Worm (Caenorhabditis elegans) whole organism, L1 larva: ENCODE results near the gene M163.1.
A peak's percentile ranks its signal among the peaks of the same experiment; 100 is the strongest.

ENCODE experiments used
- C04F5.9 ChIP-seq: sonication (generic microtip); optimal IDR thresholded peaks from 2 replicates; lab custom pipeline; 2016; ENCODE audit warnings: missing genetic modification characterization, missing compliant biosample characterization
- C16A3.4 ChIP-seq: fragments of 150-350 bp; optimal IDR thresholded peaks from 2 replicates; lab custom pipeline; 2014; ENCODE audit warnings: missing biosample characterization, missing genetic modification characterization
- Y116A8C.19 ChIP-seq: sonication (generic microtip); optimal IDR thresholded peaks from 2 replicates; lab custom pipeline; 2016; ENCODE audit warnings: missing compliant biosample characterization, missing genetic modification characterization, borderline replicate concordance
- ceh-63 ChIP-seq: fragments of 200-800 bp; sonication (Bioruptor generic); optimal IDR thresholded peaks from 2 replicates; lab custom pipeline; 2018; ENCODE audit warnings: mild to moderate bottlenecking, missing genetic modification characterization, missing compliant biosample characterization
- ceh-8 ChIP-seq: fragments of 200-800 bp; sonication (Bioruptor generic); optimal IDR thresholded peaks from 2 replicates; lab custom pipeline; 2018; ENCODE audit warnings: mild to moderate bottlenecking, missing genetic modification characterization, moderate library complexity, missing compliant biosample characterization
- ceh-82 ChIP-seq, 3 experiments: fragments of 150-350 bp in 1 of 3; sonication (generic microtip) in 2 of 3; optimal IDR thresholded peaks; 2 replicates each; lab custom pipeline; 2014 to 2017; ENCODE audit warnings: missing biosample characterization in 3 of 3, missing genetic modification characterization in 3 of 3
- ceh-88 ChIP-seq: fragments of 200-800 bp; sonication (Bioruptor generic); IDR thresholded peaks from 2 replicates; pipeline ENCODE4 v1.3.6; 2022; ENCODE audit warnings: missing genetic modification characterization, missing compliant biosample characterization
- ces-1 ChIP-seq: fragments of 150-350 bp; optimal IDR thresholded peaks from 2 replicates; lab custom pipeline; 2014; ENCODE audit warnings: missing biosample characterization, missing genetic modification reagents, missing genetic modification characterization
- efl-3 ChIP-seq: fragments of 200-800 bp; sonication (Bioruptor generic); optimal IDR thresholded peaks from 2 replicates; lab custom pipeline; 2018; ENCODE audit warnings: mild to moderate bottlenecking, missing genetic modification characterization, missing compliant biosample characterization
- elt-3 ChIP-seq, 6 experiments: fragments of 150-350 bp in 1 of 6; sonication (generic microtip); optimal IDR thresholded peaks; 2 replicates each; lab custom pipeline; 2017 to 2018; ENCODE audit warnings: missing biosample characterization in 6 of 6, missing genetic modification characterization in 6 of 6, inconsistent platforms in 1 of 6
- fkh-10 ChIP-seq: sonication (generic microtip); optimal IDR thresholded peaks from 2 replicates; lab custom pipeline; 2017; ENCODE audit warnings: missing biosample characterization, missing genetic modification reagents, missing genetic modification characterization
- fkh-4 ChIP-seq: sonication (generic microtip); optimal IDR thresholded peaks from 2 replicates; lab custom pipeline; 2016; ENCODE audit warnings: missing compliant biosample characterization, missing genetic modification characterization, borderline replicate concordance
- fkh-8 ChIP-seq: sonication (generic microtip); optimal IDR thresholded peaks from 2 replicates; lab custom pipeline; 2016; ENCODE audit warnings: mild to moderate bottlenecking, missing genetic modification characterization, missing compliant biosample characterization
- hlh-17 ChIP-seq: fragments of 200-800 bp; sonication (Bioruptor generic); optimal IDR thresholded peaks from 2 replicates; lab custom pipeline; 2018; ENCODE audit warnings: missing genetic modification characterization, mild to moderate bottlenecking, missing compliant biosample characterization, moderate library complexity, borderline replicate concordance
- irx-1 ChIP-seq: sonication (generic microtip); optimal IDR thresholded peaks from 2 replicates; lab custom pipeline; 2016; ENCODE audit warnings: missing genetic modification characterization, missing compliant biosample characterization
- isw-1 ChIP-seq: fragments of 200-800 bp; sonication (Bioruptor generic); IDR thresholded peaks from 2 replicates; pipeline ENCODE4 v1.3.6; 2022; ENCODE audit warnings: missing genetic modification characterization, missing compliant biosample characterization
- jun-1 ChIP-seq: fragments of 150-350 bp; optimal IDR thresholded peaks from 2 replicates; lab custom pipeline; 2014; ENCODE audit warnings: missing biosample characterization, missing genetic modification reagents, missing genetic modification characterization
- lin-13 ChIP-seq: fragments of 150-350 bp; optimal IDR thresholded peaks from 2 replicates; lab custom pipeline; 2014; ENCODE audit warnings: missing biosample characterization, missing genetic modification reagents, missing genetic modification characterization
- lin-14 ChIP-seq: fragments of 200-800 bp; sonication (Bioruptor generic); optimal IDR thresholded peaks from 2 replicates; lab custom pipeline; 2018; ENCODE audit warnings: mild to moderate bottlenecking, missing genetic modification characterization, moderate library complexity, missing compliant biosample characterization
- lin-15B ChIP-seq: fragments of 150-350 bp; sonication (generic microtip); optimal IDR thresholded peaks from 3 replicates; lab custom pipeline; 2014; ENCODE audit warnings: missing biosample characterization, missing genetic modification characterization
- lir-3 ChIP-seq: sonication (generic microtip); optimal IDR thresholded peaks from 2 replicates; lab custom pipeline; 2016; ENCODE audit warnings: mild to moderate bottlenecking, missing genetic modification characterization, moderate library complexity, missing compliant biosample characterization; ENCODE audit not compliant: poor library complexity
- lsy-2 ChIP-seq, 2 experiments: fragments of 150-350 bp; optimal IDR thresholded peaks; 2 replicates each; lab custom pipeline; 2014; ENCODE audit warnings: missing biosample characterization in 2 of 2, missing genetic modification characterization in 2 of 2
- nhr-11 ChIP-seq: fragments of 150-350 bp; optimal IDR thresholded peaks from 2 replicates; lab custom pipeline; 2014; ENCODE audit warnings: missing biosample characterization, missing genetic modification characterization
- nhr-19 ChIP-seq: fragments of 200-800 bp; sonication (Bioruptor generic); conservative IDR thresholded peaks from 2 replicates; pipeline ENCODE4 v1.3.6; 2022; ENCODE audit warnings: missing genetic modification characterization, missing compliant biosample characterization
- nhr-20 ChIP-seq: sonication (generic microtip); optimal IDR thresholded peaks from 2 replicates; lab custom pipeline; 2016; ENCODE audit warnings: mild to moderate bottlenecking, missing genetic modification characterization, missing compliant biosample characterization
- nhr-237 ChIP-seq: fragments of 150-350 bp; optimal IDR thresholded peaks from 2 replicates; lab custom pipeline; 2014; ENCODE audit warnings: missing biosample characterization, missing genetic modification characterization
- nhr-28 ChIP-seq: fragments of 150-350 bp; optimal IDR thresholded peaks from 2 replicates; lab custom pipeline; 2014; ENCODE audit warnings: missing biosample characterization, missing genetic modification characterization
- nhr-47 ChIP-seq: sonication (generic microtip); optimal IDR thresholded peaks from 2 replicates; lab custom pipeline; 2016; ENCODE audit warnings: mild to moderate bottlenecking, missing genetic modification characterization, moderate library complexity, missing compliant biosample characterization
- nhr-85 ChIP-seq: sonication (generic microtip); peaks from one replicate; lab custom pipeline; 2016; ENCODE audit warnings: missing genetic modification characterization, inconsistent platforms, missing compliant biosample characterization
- pag-3 ChIP-seq: sonication (generic microtip); optimal IDR thresholded peaks from 2 replicates; lab custom pipeline; 2017; ENCODE audit warnings: missing genetic modification characterization, mild to moderate bottlenecking, missing compliant biosample characterization, antibody characterized with exemption, borderline replicate concordance; ENCODE audit not compliant: insufficient read depth
- pax-3 ChIP-seq: fragments of 200-800 bp; sonication (Bioruptor generic); optimal IDR thresholded peaks from 2 replicates; lab custom pipeline; 2018; ENCODE audit warnings: mild to moderate bottlenecking, missing genetic modification characterization, moderate library complexity, missing compliant biosample characterization
- skn-1 ChIP-seq: fragments of 150-350 bp; optimal IDR thresholded peaks from 2 replicates; lab custom pipeline; 2014; ENCODE audit warnings: missing biosample characterization, missing genetic modification characterization
- snpc-4 ChIP-seq: fragments of 150-350 bp; optimal IDR thresholded peaks from 2 replicates; lab custom pipeline; 2014; ENCODE audit warnings: missing biosample characterization, missing genetic modification characterization
- snu-23 ChIP-seq: sonication (generic microtip); optimal IDR thresholded peaks from 2 replicates; lab custom pipeline; 2016; ENCODE audit warnings: missing genetic modification characterization, missing compliant biosample characterization
- sptf-1 ChIP-seq: fragments of 150-350 bp; optimal IDR thresholded peaks from 2 replicates; lab custom pipeline; 2014; ENCODE audit warnings: missing biosample characterization, missing genetic modification characterization
- sup-37 ChIP-seq: fragments of 200-800 bp; sonication (Bioruptor generic); optimal IDR thresholded peaks from 2 replicates; lab custom pipeline; 2018; ENCODE audit warnings: mild to moderate bottlenecking, missing genetic modification characterization, missing compliant biosample characterization
- swsn-7 ChIP-seq: sonication (generic microtip); optimal IDR thresholded peaks from 2 replicates; lab custom pipeline; 2016; ENCODE audit warnings: missing genetic modification characterization, missing compliant biosample characterization
- tbx-2 ChIP-seq: sonication (generic microtip); optimal IDR thresholded peaks from 2 replicates; lab custom pipeline; 2016; ENCODE audit warnings: missing genetic modification characterization, missing compliant biosample characterization
- tlp-1 ChIP-seq: fragments of 150-350 bp; optimal IDR thresholded peaks from 2 replicates; lab custom pipeline; 2014; ENCODE audit warnings: missing biosample characterization, missing genetic modification characterization
- unc-30 ChIP-seq: sonication (generic microtip); optimal IDR thresholded peaks from 2 replicates; lab custom pipeline; 2017; ENCODE audit warnings: missing biosample characterization, missing genetic modification characterization
- unc-62 ChIP-seq: fragments of 150-350 bp; optimal IDR thresholded peaks from 2 replicates; lab custom pipeline; 2014; ENCODE audit warnings: missing biosample characterization, missing genetic modification reagents, missing genetic modification characterization
- xbp-1 ChIP-seq: sonication (generic microtip); optimal IDR thresholded peaks from 2 replicates; lab custom pipeline; 2016; ENCODE audit warnings: missing genetic modification characterization, missing compliant biosample characterization
- zag-1 ChIP-seq: fragments of 150-350 bp; optimal IDR thresholded peaks from 2 replicates; lab custom pipeline; 2014; ENCODE audit warnings: missing biosample characterization, missing genetic modification characterization
- zip-4 ChIP-seq: fragments of 200-800 bp; sonication (Bioruptor generic); optimal IDR thresholded peaks from 2 replicates; lab custom pipeline; 2018; ENCODE audit warnings: mild to moderate bottlenecking, missing genetic modification characterization, moderate library complexity, missing compliant biosample characterization
- ztf-11 ChIP-seq, 2 experiments: sonication (generic microtip); optimal IDR thresholded peaks; 2 replicates each; lab custom pipeline; 2016 to 2017; ENCODE audit warnings: missing genetic modification characterization in 2 of 2, missing biosample characterization in 1 of 2, missing compliant biosample characterization in 1 of 2

The M163.1 gene

ce11 chrX:14513462-14513861, 9.8 kb upstream of the M163.1 start (continued):
- TF ChIP-seq nhr-19 (GFP tag; lab: Robert Waterston, UW) (0 out of 2 replicates have a peak, but pooled peaks have one; percentile 7), ceh-88 (GFP tag; lab: Robert Waterston, UW) (no peak), fkh-8 (no peak), snpc-4 (peak; percentile 18), ceh-63 (GFP tag; lab: Kevin White, UChicago) (no peak), C04F5.9 (tag; lab: Kevin White, UChicago) (no peak), sptf-1 (no peak), elt-3 (tag; optimal IDR thresholded peaks at IDR 0.05; lab: Kevin White, UChicago) (no peak), swsn-7 (peak; percentile 48), ceh-8 (GFP tag; lab: Kevin White, UChicago) (peak; percentile 47), fkh-4 (tag; lab: Kevin White, UChicago) (no peak), xbp-1 (tag; lab: Kevin White, UChicago) (peak; percentile 51), lin-15B (tag; lab: Kevin White, UChicago) (no peak), efl-3 (no peak), ces-1 (GFP tag; lab: Kevin White, UChicago) (no peak), irx-1 (tag; lab: Kevin White, UChicago) (peak; percentile 16), zag-1 (no peak)
- TF ChIP-seq, all 84 proteins: peak for 24

- no peak for TF ChIP-seq ztf-11 (tag; optimal IDR thresholded peaks at IDR 0.05; lab: Kevin White, UChicago)
- TF ChIP-seq pag-3 (tag; lab: Kevin White, UChicago), result no peak
Observed at ce11 chrX:14512817-14513216, 9.2 kb upstream of the M163.1 start, which contains the start of gene fbxa-141. TSS of gene fbxa-141 (minus strand) at chrX:14512917.

ce11 chrX:14510358-14510757, 6.7 kb upstream of the M163.1 start:
- TF ChIP-seq skn-1 (tag; lab: Kevin White, UChicago) (peak; percentile 47), Y116A8C.19 (tag; lab: Kevin White, UChicago) (no peak), nhr-20 (tag; lab: Kevin White, UChicago) (no peak), lsy-2 (tag; optimal IDR thresholded peaks at IDR 0.05; lab: Kevin White, UChicago) (peak in 1 of 2 experiments; percentile 1), tlp-1 (tag; lab: Kevin White, UChicago) (no peak), fkh-10 (GFP tag; lab: Kevin White, UChicago) (no peak), hlh-17 (no peak), lir-3 (tag; lab: Kevin White, UChicago) (no peak), nhr-47 (tag; lab: Kevin White, UChicago) (no peak), unc-30 (tag; lab: Kevin White, UChicago) (no peak), lin-13 (GFP tag; lab: Kevin White, UChicago) (no peak)

- TF ChIP-seq irx-1 (tag; lab: Kevin White, UChicago) (peak; percentile 48), fkh-10 (GFP tag; lab: Kevin White, UChicago) (no peak), jun-1 (no peak), sup-37 (GFP tag; lab: Kevin White, UChicago) (no peak), zag-1 (no peak), skn-1 (tag; lab: Kevin White, UChicago) (no peak), unc-62 (GFP tag; lab: Kevin White, UChicago) (no peak), swsn-7 (peak; percentile 12), tbx-2 (tag; lab: Kevin White, UChicago) (peak; percentile 58), elt-3 (tag; optimal IDR thresholded peaks at IDR 0.05; lab: Kevin White, UChicago) (peak in 5 of 6 experiments; percentile 61 to 85 (median 73)), zip-4 (no peak), nhr-237 (tag; lab: Kevin White, UChicago) (no peak), ceh-82 (tag; optimal IDR thresholded peaks at IDR 0.05; lab: Kevin White, UChicago) (peak in 2 of 3 experiments; percentile 10 to 21), snu-23 (GFP tag; lab: Kevin White, UChicago) (peak; percentile 65), unc-30 (tag; lab: Kevin White, UChicago) (no peak), fkh-8 (no peak), isw-1 (GFP tag; lab: Robert Waterston, UW) (no peak), nhr-28 (tag; lab: Kevin White, UChicago) (no peak), pag-3 (tag; lab: Kevin White, UChicago) (peak; percentile 58), nhr-19 (GFP tag; lab: Robert Waterston, UW) (peak; percentile 61), lir-3 (tag; lab: Kevin White, UChicago) (peak; percentile 1), lin-14 (GFP tag; lab: Kevin White, UChicago) (peak; percentile 94), nhr-11 (tag; lab: Kevin White, UChicago) (no peak), pax-3 (tag; lab: Kevin White, UChicago) (no peak), C16A3.4 (tag; lab: Kevin White, UChicago) (peak; percentile 19), nhr-85 (tag; lab: Kevin White, UChicago) (peak; percentile 98), tlp-1 (tag; lab: Kevin White, UChicago) (no peak)
Observed at ce11 chrX:14508823-14509259, 5.2 kb upstream of the M163.1 start.
